Worm (Caenorhabditis elegans) whole organism, late embryonic: ENCODE data around the gene sri-34.
"Not testable (repeated sequence)": the region's sequence is repeated elsewhere in the genome, so short reads cannot be mapped to it uniquely, and the experiment has no call there.

ENCODE experiments used
- ceh-24 ChIP-seq: sonication (generic microtip); optimal IDR thresholded peaks from 2 replicates; lab custom pipeline; 2016; ENCODE audit warnings: mild to moderate bottlenecking, missing genetic modification characterization, missing compliant biosample characterization
- hlh-30 ChIP-seq: sonication (generic microtip); optimal IDR thresholded peaks from 2 replicates; lab custom pipeline; 2017; ENCODE audit warnings: antibody characterized with exemption, missing genetic modification characterization, missing compliant biosample characterization; ENCODE audit not compliant: insufficient read depth
- nhr-11 ChIP-seq: fragments of 150-350 bp; optimal IDR thresholded peaks from 2 replicates; lab custom pipeline; 2014; ENCODE audit warnings: missing biosample characterization, missing genetic modification characterization
- rnt-1 ChIP-seq: sonication (generic microtip); optimal IDR thresholded peaks from 2 replicates; lab custom pipeline; 2016; ENCODE audit warnings: missing genetic modification characterization, missing compliant biosample characterization
- tbx-7 ChIP-seq: sonication (generic microtip); optimal IDR thresholded peaks from 2 replicates; lab custom pipeline; 2016; ENCODE audit warnings: missing genotype, missing genetic modification characterization, missing compliant biosample characterization

DNA sequence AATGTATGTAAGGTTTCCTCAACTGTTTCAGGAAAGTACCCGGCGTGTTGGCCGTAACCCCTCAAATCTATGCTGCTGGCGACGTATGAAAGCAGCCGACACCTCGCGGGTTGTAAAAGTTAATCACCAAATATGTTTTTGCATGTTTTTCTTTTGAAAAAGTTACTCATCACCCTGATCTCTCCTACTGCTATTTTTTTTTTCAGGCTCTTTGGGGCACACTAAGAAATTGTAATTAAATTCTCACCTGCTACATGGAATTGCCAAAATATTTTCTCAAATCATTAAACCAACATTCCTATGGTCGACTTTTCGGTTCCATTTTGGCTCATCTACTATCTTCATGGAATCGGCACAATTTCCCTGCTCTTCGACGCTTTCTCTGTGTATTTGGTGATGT lies 26.0 kb upstream of the sri-34 start, which contains the start of gene sri-78:
- not testable (repeated sequence) for TF ChIP-seq rnt-1; ceh-24; nhr-11 (tag; lab: Kevin White, UChicago); tbx-7 (tag; lab: Kevin White, UChicago); hlh-30 (tag; lab: Kevin White, UChicago)
